Worm (Caenorhabditis elegans) whole organism, mixed stage, embryonic: ENCODE measurements around the gene pup-2.

ENCODE experiments used
- cnd-1 ChIP-seq: fragments of 200-800 bp; sonication (Bioruptor generic); optimal IDR thresholded peaks from 2 replicates; lab custom pipeline; 2018; ENCODE audit warnings: mild to moderate bottlenecking, missing genetic modification characterization, missing compliant biosample characterization
- elt-3 ChIP-seq: fragments of 150-350 bp; optimal IDR thresholded peaks from 2 replicates; lab custom pipeline; 2014; ENCODE audit warnings: missing biosample characterization, missing genetic modification characterization
- lin-13 ChIP-seq: fragments of 150-350 bp; optimal IDR thresholded peaks from 2 replicates; lab custom pipeline; 2014; ENCODE audit warnings: missing biosample characterization, missing genetic modification characterization
- lin-32 ChIP-seq: fragments of 200-800 bp; sonication (Bioruptor generic); optimal IDR thresholded peaks from 2 replicates; lab custom pipeline; 2018; ENCODE audit warnings: mild to moderate bottlenecking, missing genetic modification characterization, missing compliant biosample characterization
- nhr-12 ChIP-seq: fragments of 150-350 bp; optimal IDR thresholded peaks from 2 replicates; lab custom pipeline; 2014; ENCODE audit warnings: missing biosample characterization, missing genetic modification characterization
- nhr-28 ChIP-seq: fragments of 150-350 bp; optimal IDR thresholded peaks from 2 replicates; lab custom pipeline; 2014; ENCODE audit warnings: missing biosample characterization, missing genetic modification characterization
- pha-4 ChIP-seq: fragments of 150-350 bp; optimal IDR thresholded peaks from 2 replicates; lab custom pipeline; 2018; ENCODE audit warnings: missing biosample characterization, missing genetic modification reagents, missing genetic modification characterization
- snpc-4 ChIP-seq: fragments of 150-350 bp; optimal IDR thresholded peaks from 2 replicates; lab custom pipeline; 2014; ENCODE audit warnings: missing biosample characterization, missing genetic modification characterization
- sptf-1 ChIP-seq: sonication (generic microtip); optimal IDR thresholded peaks from 2 replicates; lab custom pipeline; 2017; ENCODE audit warnings: mild to moderate bottlenecking, missing genetic modification characterization, moderate library complexity, missing compliant biosample characterization
- unc-39 ChIP-seq: fragments of 150-350 bp; optimal IDR thresholded peaks from 2 replicates; lab custom pipeline; 2014; ENCODE audit warnings: missing biosample characterization, missing genetic modification characterization
- unc-62 ChIP-seq: fragments of 150-350 bp; optimal IDR thresholded peaks from 2 replicates; lab custom pipeline; 2014; ENCODE audit warnings: missing biosample characterization, missing genetic modification reagents, missing genetic modification characterization
- ztf-11 ChIP-seq: fragments of 150-350 bp; optimal IDR thresholded peaks from 2 replicates; lab custom pipeline; 2014; ENCODE audit warnings: missing biosample characterization, missing genetic modification characterization

- TF ChIP-seq unc-39 = no peak
- TF ChIP-seq unc-62 = peak; percentile 22
- peak; percentile 66 for TF ChIP-seq sptf-1
- TF ChIP-seq nhr-28 (tag; lab: Kevin White, UChicago) = no peak
- no peak for TF ChIP-seq nhr-12 (tag; lab: Kevin White, UChicago)
- peak; percentile 61 for TF ChIP-seq pha-4
- no peak for TF ChIP-seq snpc-4 (tag; lab: Kevin White, UChicago)
- TF ChIP-seq ztf-11 = no peak
- TF ChIP-seq cnd-1 (tag; lab: Kevin White, UChicago) = no peak
- TF ChIP-seq elt-3 (tag; lab: Kevin White, UChicago) = no peak
- TF ChIP-seq lin-32 = no peak
- peak; percentile 59 for TF ChIP-seq lin-13 (tag; lab: Kevin White, UChicago)
Observed at ce11 chrIII:5227831-5228467, 42.2 kb downstream of the pup-2 start, which contains the start of the genes C34E10.12, C34E10.10 and atp-2.
